Worm (Caenorhabditis elegans) whole organism, young adult: ENCODE results near the gene C29F7.1.

Experiments
- B0035.1 ChIP-seq: sonication (generic microtip); optimal IDR thresholded peaks from 2 replicates; lab custom pipeline; 2016; ENCODE audit warnings: missing genetic modification characterization, mild to moderate bottlenecking, missing compliant biosample characterization, missing genotype, missing genetic modification reagents
- B0261.1 ChIP-seq: sonication (generic microtip); optimal IDR thresholded peaks from 2 replicates; lab custom pipeline; 2016; ENCODE audit warnings: mild to moderate bottlenecking, missing genetic modification characterization, moderate library complexity, missing compliant biosample characterization
- B0336.3 ChIP-seq: fragments of 200-800 bp; sonication (Bioruptor generic); IDR thresholded peaks from 2 replicates; pipeline ENCODE4 v1.3.6; 2022; ENCODE audit warnings: missing genetic modification characterization, missing compliant biosample characterization
- D2030.7 ChIP-seq: fragments of 200-800 bp; sonication (Bioruptor generic); IDR thresholded peaks from 2 replicates; pipeline ENCODE4 v1.3.6; 2022; ENCODE audit warnings: missing genetic modification reagents, missing genetic modification characterization, missing compliant biosample characterization
- F10E7.11 ChIP-seq: sonication (generic microtip); optimal IDR thresholded peaks from 2 replicates; lab custom pipeline; 2017; ENCODE audit warnings: mild to moderate bottlenecking, missing genetic modification characterization, moderate library complexity, missing compliant biosample characterization
- F55B11.4 ChIP-seq: sonication (generic microtip); optimal IDR thresholded peaks from 2 replicates; lab custom pipeline; 2016; ENCODE audit warnings: missing compliant biosample characterization, missing genetic modification characterization, borderline replicate concordance; ENCODE audit not compliant: insufficient read depth
- T26A5.8 ChIP-seq: sonication (generic microtip); optimal IDR thresholded peaks from 2 replicates; lab custom pipeline; 2016; ENCODE audit warnings: missing genetic modification characterization, missing compliant biosample characterization
- akir-1 ChIP-seq: fragments of 200-800 bp; sonication (Bioruptor generic); optimal IDR thresholded peaks from 2 replicates; lab custom pipeline; 2018; ENCODE audit warnings: mild to moderate bottlenecking, missing genetic modification characterization, moderate library complexity, missing compliant biosample characterization
- ama-1 ChIP-seq, 3 experiments: fragments of 150-350 bp in 1 of 3; sonication (generic microtip) in 2 of 3; optimal IDR thresholded peaks; 2 replicates each; lab custom pipeline; 2014 to 2018; ENCODE audit warnings: missing biosample characterization in 2 of 3, missing genetic modification characterization in 2 of 3, missing genetic modification reagents in 2 of 3
- aptf-3 ChIP-seq: fragments of 200-800 bp; sonication (Bioruptor generic); IDR thresholded peaks from 2 replicates; pipeline ENCODE4 v1.3.6; 2022; ENCODE audit warnings: missing genetic modification characterization, missing compliant biosample characterization
- atf-7 ChIP-seq: sonication (generic microtip); optimal IDR thresholded peaks from 2 replicates; lab custom pipeline; 2017; ENCODE audit warnings: mild to moderate bottlenecking, missing genetic modification characterization, missing compliant biosample characterization
- attf-3 ChIP-seq: fragments of 200-800 bp; sonication (Bioruptor generic); conservative IDR thresholded peaks from 2 replicates; pipeline ENCODE4 v1.3.6; 2022; ENCODE audit warnings: missing genetic modification reagents, missing genetic modification characterization, missing compliant biosample characterization
- bed-1 ChIP-seq: fragments of 200-800 bp; sonication (Bioruptor generic); IDR thresholded peaks from 2 replicates; pipeline ENCODE4 v1.3.6; 2022; ENCODE audit warnings: missing genetic modification reagents, missing genetic modification characterization, missing compliant biosample characterization
- cebp-1 ChIP-seq, 2 experiments: fragments of 200-800 bp in 1 of 2; sonication (Bioruptor generic) in 1 of 2; sonication (generic microtip) in 1 of 2; IDR thresholded peaks in 1 of 2; optimal IDR thresholded peaks in 1 of 2; 2 replicates each; pipeline versions ENCODE4 v1.3.6 to Lab custom; 2017 to 2022; ENCODE audit warnings: missing compliant biosample characterization in 2 of 2, missing genetic modification characterization in 2 of 2, mild to moderate bottlenecking in 1 of 2, missing genetic modification reagents in 1 of 2, moderate library complexity in 1 of 2
- cebp-2 ChIP-seq: fragments of 200-800 bp; sonication (Bioruptor generic); IDR thresholded peaks from 2 replicates; pipeline ENCODE4 v1.3.6; 2022; ENCODE audit warnings: missing genetic modification characterization, missing compliant biosample characterization
- ceh-58 ChIP-seq: fragments of 200-800 bp; sonication (Bioruptor generic); IDR thresholded peaks from 2 replicates; pipeline ENCODE4 v1.3.6; 2022; ENCODE audit warnings: missing genetic modification characterization, missing compliant biosample characterization
- ceh-91 ChIP-seq: fragments of 200-800 bp; sonication (Bioruptor generic); IDR thresholded peaks from 2 replicates; pipeline ENCODE4 v1.3.6; 2022; ENCODE audit warnings: missing genetic modification reagents, missing genetic modification characterization, missing compliant biosample characterization
- die-1 ChIP-seq: sonication (generic microtip); optimal IDR thresholded peaks from 2 replicates; lab custom pipeline; 2016; ENCODE audit warnings: missing genotype, mild to moderate bottlenecking, missing genetic modification characterization, missing compliant biosample characterization
- dpff-1 ChIP-seq: sonication (generic microtip); optimal IDR thresholded peaks from 2 replicates; lab custom pipeline; 2017; ENCODE audit warnings: mild to moderate bottlenecking, missing genetic modification characterization, missing compliant biosample characterization
- egl-18 ChIP-seq: fragments of 200-800 bp; sonication (Bioruptor generic); IDR thresholded peaks from 2 replicates; pipeline ENCODE4 v1.3.6; 2022; ENCODE audit warnings: missing genetic modification reagents, missing genetic modification characterization, missing compliant biosample characterization
- him-1 ChIP-seq: sonication (generic microtip); optimal IDR thresholded peaks from 2 replicates; lab custom pipeline; 2016; ENCODE audit warnings: missing genotype, missing genetic modification reagents, missing genetic modification characterization, missing compliant biosample characterization
- let-526 ChIP-seq: fragments of 200-800 bp; sonication (Bioruptor generic); IDR thresholded peaks from 2 replicates; pipeline ENCODE4 v1.3.6; 2022; ENCODE audit warnings: missing genetic modification reagents, missing genetic modification characterization, missing compliant biosample characterization
- let-607 ChIP-seq, 2 experiments: fragments of 200-800 bp in 1 of 2; sonication (Bioruptor generic) in 1 of 2; sonication (generic microtip) in 1 of 2; optimal IDR thresholded peaks; 2 replicates each; lab custom pipeline; 2016 to 2018; ENCODE audit warnings: mild to moderate bottlenecking in 2 of 2, missing compliant biosample characterization in 2 of 2, missing genetic modification characterization in 2 of 2, moderate library complexity in 2 of 2, missing genotype in 1 of 2
- lin-26 ChIP-seq: fragments of 200-800 bp; sonication (Bioruptor generic); IDR thresholded peaks from 2 replicates; pipeline ENCODE4 v1.3.6; 2022; ENCODE audit warnings: missing genetic modification reagents, missing genetic modification characterization, missing compliant biosample characterization
- lin-54 ChIP-seq: fragments of 200-800 bp; sonication (Bioruptor generic); optimal IDR thresholded peaks from 2 replicates; lab custom pipeline; 2018; ENCODE audit warnings: mild to moderate bottlenecking, missing genetic modification characterization, missing compliant biosample characterization
- lsy-27 ChIP-seq: sonication (generic microtip); optimal IDR thresholded peaks from 2 replicates; lab custom pipeline; 2017; ENCODE audit warnings: missing genetic modification characterization, mild to moderate bottlenecking, missing compliant biosample characterization, antibody characterized with exemption, missing genotype, borderline replicate concordance; ENCODE audit not compliant: insufficient read depth
- madf-8 ChIP-seq: fragments of 200-800 bp; sonication (Bioruptor generic); conservative IDR thresholded peaks from 2 replicates; pipeline ENCODE4 v1.3.6; 2022; ENCODE audit warnings: missing genetic modification reagents, missing genetic modification characterization, missing compliant biosample characterization
- mel-28 ChIP-seq: sonication (generic microtip); optimal IDR thresholded peaks from 2 replicates; lab custom pipeline; 2016; ENCODE audit warnings: borderline replicate concordance, mild to moderate bottlenecking, missing genetic modification characterization, missing compliant biosample characterization
- nfyb-1 ChIP-seq: fragments of 200-800 bp; sonication (Bioruptor generic); IDR thresholded peaks from 2 replicates; pipeline ENCODE4 v1.3.6; 2022; ENCODE audit warnings: missing genetic modification reagents, missing genetic modification characterization, missing compliant biosample characterization
- pha-4 ChIP-seq: fragments of 150-350 bp; sonication (generic microtip); optimal IDR thresholded peaks from 2 replicates; lab custom pipeline; 2014; ENCODE audit warnings: missing biosample characterization, missing genetic modification reagents, missing genetic modification characterization
- rec-8 ChIP-seq, 2 experiments: sonication (generic microtip); optimal IDR thresholded peaks; 2 replicates each; lab custom pipeline; 2016; ENCODE audit warnings: mild to moderate bottlenecking in 2 of 2, missing genetic modification characterization in 2 of 2, missing genetic modification reagents in 2 of 2, missing genotype in 2 of 2, missing biosample characterization in 1 of 2, missing compliant biosample characterization in 1 of 2, moderate library complexity in 1 of 2
- rpc-1 ChIP-seq, 2 experiments: fragments of 150-350 bp in 1 of 2; sonication (generic microtip) in 1 of 2; optimal IDR thresholded peaks; 2 replicates each; lab custom pipeline; 2014 to 2018; ENCODE audit warnings: missing biosample characterization in 1 of 2, missing genetic modification characterization in 1 of 2, missing genetic modification reagents in 1 of 2, missing genotype in 1 of 2
- snpc-1.3 ChIP-seq: sonication (generic microtip); optimal IDR thresholded peaks from 2 replicates; lab custom pipeline; 2017; ENCODE audit warnings: missing genetic modification characterization, mild to moderate bottlenecking, missing compliant biosample characterization, antibody characterized with exemption, moderate library complexity, missing genotype, missing genetic modification reagents; ENCODE audit not compliant: insufficient read depth
- snpc-3.4 ChIP-seq: sonication (generic microtip); optimal IDR thresholded peaks from 2 replicates; lab custom pipeline; 2017; ENCODE audit warnings: missing genetic modification characterization, mild to moderate bottlenecking, missing compliant biosample characterization, antibody characterized with exemption, moderate library complexity, missing genotype, missing genetic modification reagents
- snpc-4 ChIP-seq, 5 experiments: fragments of 150-350 bp in 1 of 5; sonication (generic microtip) in 4 of 5; optimal IDR thresholded peaks; 2 replicates each; lab custom pipeline; 2014 to 2018; ENCODE audit warnings: missing genetic modification characterization in 5 of 5, missing biosample characterization in 3 of 5, antibody characterized with exemption in 2 of 5, mild to moderate bottlenecking in 2 of 5, missing compliant biosample characterization in 2 of 5, missing genotype in 2 of 5, moderate library complexity in 2 of 5, missing genetic modification reagents in 1 of 5
- somi-1 ChIP-seq: fragments of 200-800 bp; sonication (Bioruptor generic); optimal IDR thresholded peaks from 2 replicates; lab custom pipeline; 2018; ENCODE audit warnings: mild to moderate bottlenecking, missing genetic modification characterization, missing compliant biosample characterization
- tbp1 ChIP-seq: fragments of 200-800 bp; sonication (Bioruptor generic); optimal IDR thresholded peaks from 2 replicates; lab custom pipeline; 2018; ENCODE audit warnings: mild to moderate bottlenecking, missing genetic modification characterization, missing compliant biosample characterization
- tlf-1 ChIP-seq: fragments of 200-800 bp; sonication (Bioruptor generic); optimal IDR thresholded peaks from 2 replicates; lab custom pipeline; 2018; ENCODE audit warnings: mild to moderate bottlenecking, missing genetic modification characterization, missing compliant biosample characterization
- zim-3 ChIP-seq: sonication (generic microtip); optimal IDR thresholded peaks from 2 replicates; lab custom pipeline; 2017; ENCODE audit warnings: mild to moderate bottlenecking, missing genetic modification characterization, moderate library complexity, missing compliant biosample characterization
- ztf-22 ChIP-seq: fragments of 200-800 bp; sonication (Bioruptor generic); optimal IDR thresholded peaks from 2 replicates; lab custom pipeline; 2018; ENCODE audit warnings: mild to moderate bottlenecking, missing genetic modification characterization, moderate library complexity, missing compliant biosample characterization
- ztf-28 ChIP-seq: fragments of 200-800 bp; sonication (Bioruptor generic); IDR thresholded peaks from 2 replicates; pipeline ENCODE4 v1.3.6; 2022; ENCODE audit warnings: missing genetic modification reagents, missing genetic modification characterization, missing compliant biosample characterization

Gene C29F7.1

DNA sequence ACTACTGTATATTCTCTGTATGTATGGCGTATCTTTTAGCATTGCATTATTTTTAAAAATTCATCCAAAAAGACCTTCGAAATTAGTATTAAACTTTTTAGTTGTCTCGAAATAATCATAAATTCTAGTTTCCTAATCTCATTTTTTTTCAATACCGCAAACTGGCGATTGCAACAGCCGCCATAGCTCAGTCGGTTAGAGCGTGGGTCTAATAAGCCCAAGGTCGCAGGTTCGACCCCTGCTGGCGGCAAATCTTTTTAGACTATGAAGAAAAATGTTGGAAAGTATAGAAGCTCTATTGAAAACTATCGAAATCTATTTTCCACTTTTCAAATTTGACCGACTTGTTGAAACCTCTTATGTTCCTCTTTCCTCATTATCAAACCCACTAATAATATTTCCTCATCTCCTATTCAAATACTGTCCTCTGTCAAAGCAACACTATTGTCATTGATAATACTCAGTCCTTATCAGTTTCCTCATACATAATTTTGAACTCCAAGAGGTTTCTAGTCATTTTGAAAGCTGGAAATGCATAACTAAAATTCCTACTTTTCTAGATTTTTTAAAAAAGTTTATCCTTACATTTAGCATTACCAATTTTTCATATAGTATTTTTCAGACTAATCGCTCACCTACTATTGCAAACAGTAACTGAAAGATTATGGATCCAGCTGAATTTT is 26.2 kb downstream of the C29F7.1 start, which contains the start of gene jmjd-3.3:
jmjd-3.3 (plus strand) TSS at position 633 of the 683 bp plus-strand sequence.
- TF ChIP-seq lin-54 (GFP tag; lab: Kevin White, UChicago) (no peak), snpc-4 (GFP tag; optimal IDR thresholded peaks at IDR 0.05; lab: Kevin White, UChicago) (no peak), snpc-4 (tag; optimal IDR thresholded peaks at IDR 0.05; lab: Kevin White, UChicago) (peak in 1 of 4 experiments; percentile 47), snpc-1.3 (tag; lab: Kevin White, UChicago) (peak; percentile 22), T26A5.8 (tag; lab: Kevin White, UChicago) (no peak), rpc-1 (optimal IDR thresholded peaks at IDR 0.05; lab: Kevin White, UChicago) (peak; percentile 59), rpc-1 (tag; optimal IDR thresholded peaks at IDR 0.05; lab: Kevin White, UChicago) (peak; percentile 82), ztf-22 (GFP tag; lab: Kevin White, UChicago) (no peak), tlf-1 (GFP tag; lab: Kevin White, UChicago) (no peak), somi-1 (GFP tag; lab: Kevin White, UChicago) (no peak), dpff-1 (tag; lab: Kevin White, UChicago) (no peak), snpc-3.4 (tag; lab: Kevin White, UChicago) (peak; percentile 35), lin-26 (GFP tag; lab: Robert Waterston, UW) (peak; percentile 44; the same call in 1 of the 2 replicates), him-1 (tag; lab: Kevin White, UChicago) (peak; percentile 2), attf-3 (no peak), akir-1 (GFP tag; lab: Kevin White, UChicago) (no peak), B0336.3 (GFP tag; lab: Robert Waterston, UW) (no peak), ztf-28 (GFP tag; lab: Robert Waterston, UW) (no peak), madf-8 (GFP tag; lab: Robert Waterston, UW) (no peak), B0261.1 (tag; lab: Kevin White, UChicago) (peak; percentile 61), F10E7.11 (tag; lab: Kevin White, UChicago) (no peak), ama-1 (optimal IDR thresholded peaks at IDR 0.05; lab: Kevin White, UChicago) (no peak), ama-1 (GFP tag; optimal IDR thresholded peaks at IDR 0.05; lab: Kevin White, UChicago) (peak in 1 of 2 experiments; percentile 26), tbp1 (GFP tag; lab: Kevin White, UChicago) (peak; percentile 81), die-1 (tag; lab: Kevin White, UChicago) (peak; percentile 20), D2030.7 (GFP tag; lab: Robert Waterston, UW) (peak; percentile 58; the same call in 1 of the 2 replicates)

DNA sequence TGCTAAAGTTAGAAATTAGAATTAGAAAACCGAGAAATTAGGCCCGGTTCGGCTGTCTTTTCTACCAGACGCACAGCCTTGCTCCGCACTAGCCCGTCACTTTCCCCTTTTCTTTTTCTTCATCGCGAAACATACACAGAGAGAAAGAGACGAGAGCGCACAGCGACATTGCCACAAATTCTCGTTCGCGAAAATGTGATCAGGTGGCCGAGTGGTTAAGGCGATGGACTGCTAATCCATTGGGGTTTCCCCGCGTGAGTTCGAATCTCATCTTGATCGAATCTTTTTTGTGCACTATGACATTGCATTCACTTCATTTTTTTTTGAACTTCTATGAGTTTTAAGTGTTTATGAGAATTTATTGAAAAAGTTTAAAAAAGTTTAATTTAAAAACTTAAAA is 32.7 kb downstream of the C29F7.1 start:
- no peak for TF ChIP-seq rec-8 (tag; optimal IDR thresholded peaks at IDR 0.05; lab: Kevin White, UChicago)
- no peak for TF ChIP-seq madf-8 (GFP tag; lab: Robert Waterston, UW)
- peak; percentile 89 for TF ChIP-seq B0261.1 (tag; lab: Kevin White, UChicago)
- TF ChIP-seq let-526 (GFP tag; lab: Robert Waterston, UW): no peak
- TF ChIP-seq zim-3 (tag; lab: Kevin White, UChicago): peak; percentile 13
- TF ChIP-seq ama-1 (optimal IDR thresholded peaks at IDR 0.05; lab: Kevin White, UChicago): no peak
- no peak for TF ChIP-seq ama-1 (GFP tag; optimal IDR thresholded peaks at IDR 0.05; lab: Kevin White, UChicago)
- TF ChIP-seq mel-28: no peak
- peak; percentile 48 for TF ChIP-seq attf-3
- TF ChIP-seq cebp-1 (GFP tag; IDR thresholded peaks at IDR 0.05; lab: Robert Waterston, UW): 0 out of 2 replicates have a peak, but pooled peaks have one; percentile 9
- TF ChIP-seq cebp-1 (tag; optimal IDR thresholded peaks at IDR 0.05; lab: Kevin White, UChicago): no peak
- TF ChIP-seq bed-1 (GFP tag; lab: Robert Waterston, UW): no peak
- TF ChIP-seq ceh-58 (GFP tag; lab: Robert Waterston, UW): no peak
- no peak for TF ChIP-seq aptf-3 (GFP tag; lab: Robert Waterston, UW)
- TF ChIP-seq ceh-91: no peak
- TF ChIP-seq egl-18 (GFP tag; lab: Robert Waterston, UW): no peak
- no peak for TF ChIP-seq pha-4 (tag; lab: Kevin White, UChicago)
- TF ChIP-seq let-607 (tag; optimal IDR thresholded peaks at IDR 0.05; lab: Kevin White, UChicago): no peak
- peak; percentile 47; the same call in 1 of the 2 replicates for TF ChIP-seq nfyb-1 (GFP tag; lab: Robert Waterston, UW)
- no peak for TF ChIP-seq atf-7
- no peak for TF ChIP-seq B0035.1
- TF ChIP-seq cebp-2 (GFP tag; lab: Robert Waterston, UW): no peak
- peak; percentile 31 for TF ChIP-seq lsy-27 (tag; lab: Kevin White, UChicago)
- no peak for TF ChIP-seq snpc-3.4 (tag; lab: Kevin White, UChicago)
- peak; percentile 48; the same call in 1 of the 2 replicates for TF ChIP-seq B0336.3 (GFP tag; lab: Robert Waterston, UW)
- TF ChIP-seq F55B11.4 (tag; lab: Kevin White, UChicago): no peak
